Worm (Caenorhabditis elegans) whole organism, L2 larva: ENCODE results near the gene C36E6.8.

Source experiments
- C34F6.9 ChIP-seq: fragments of 150-350 bp; optimal IDR thresholded peaks from 2 replicates; lab custom pipeline; 2014; ENCODE audit warnings: missing biosample characterization, missing genetic modification characterization
- R02D3.7 ChIP-seq: fragments of 150-350 bp; optimal IDR thresholded peaks from 2 replicates; lab custom pipeline; 2014; ENCODE audit warnings: missing biosample characterization, missing genetic modification characterization
- alr-1 ChIP-seq: fragments of 150-350 bp; optimal IDR thresholded peaks from 2 replicates; lab custom pipeline; 2014; ENCODE audit warnings: missing biosample characterization, missing genetic modification characterization
- aly-2 ChIP-seq: fragments of 150-350 bp; optimal IDR thresholded peaks from 2 replicates; lab custom pipeline; 2014; ENCODE audit warnings: missing biosample characterization, missing genetic modification characterization
- blmp-1 ChIP-seq: sonication (generic microtip); optimal IDR thresholded peaks from 2 replicates; lab custom pipeline; 2017; ENCODE audit warnings: missing genetic modification characterization, mild to moderate bottlenecking, missing compliant biosample characterization, antibody characterized with exemption, moderate library complexity; ENCODE audit not compliant: insufficient read depth
- ceh-16 ChIP-seq: fragments of 150-350 bp; optimal IDR thresholded peaks from 2 replicates; lab custom pipeline; 2014; ENCODE audit warnings: missing biosample characterization, missing genetic modification characterization
- crh-2 ChIP-seq: sonication (generic microtip); optimal IDR thresholded peaks from 2 replicates; lab custom pipeline; 2017; ENCODE audit warnings: missing biosample characterization, missing genetic modification characterization
- dmd-4 ChIP-seq: sonication (generic microtip); optimal IDR thresholded peaks from 2 replicates; lab custom pipeline; 2017; ENCODE audit warnings: missing biosample characterization, missing genetic modification characterization
- lsy-2 ChIP-seq, 2 experiments: fragments of 150-350 bp in 1 of 2; sonication (generic microtip) in 1 of 2; optimal IDR thresholded peaks; 2 replicates each; lab custom pipeline; 2014 to 2017; ENCODE audit warnings: missing biosample characterization in 2 of 2, missing genetic modification characterization in 2 of 2
- mab-5 ChIP-seq: fragments of 150-350 bp; optimal IDR thresholded peaks from 2 replicates; lab custom pipeline; 2014; ENCODE audit warnings: missing biosample characterization, missing genetic modification characterization
- nhr-10 ChIP-seq: sonication (generic microtip); optimal IDR thresholded peaks from 2 replicates; lab custom pipeline; 2017; ENCODE audit warnings: missing biosample characterization, missing genetic modification characterization
- nhr-12 ChIP-seq: fragments of 150-350 bp; optimal IDR thresholded peaks from 2 replicates; lab custom pipeline; 2014; ENCODE audit warnings: missing biosample characterization, missing genetic modification characterization
- nhr-129 ChIP-seq: fragments of 150-350 bp; optimal IDR thresholded peaks from 2 replicates; lab custom pipeline; 2014; ENCODE audit warnings: missing biosample characterization, missing genetic modification characterization
- nhr-21 ChIP-seq: fragments of 150-350 bp; optimal IDR thresholded peaks from 2 replicates; lab custom pipeline; 2014; ENCODE audit warnings: missing biosample characterization, missing genetic modification characterization
- nhr-23 ChIP-seq: fragments of 150-350 bp; optimal IDR thresholded peaks from 2 replicates; lab custom pipeline; 2014; ENCODE audit warnings: missing biosample characterization, missing genetic modification reagents, missing genetic modification characterization
- nhr-237 ChIP-seq: fragments of 150-350 bp; optimal IDR thresholded peaks from 2 replicates; lab custom pipeline; 2014; ENCODE audit warnings: missing biosample characterization, missing genetic modification characterization
- nhr-25 ChIP-seq: fragments of 150-350 bp; sonication (generic microtip); optimal IDR thresholded peaks from 3 replicates; lab custom pipeline; 2014; ENCODE audit warnings: missing biosample characterization, missing genetic modification characterization
- nhr-77 ChIP-seq: fragments of 150-350 bp; optimal IDR thresholded peaks from 2 replicates; lab custom pipeline; 2014; ENCODE audit warnings: missing biosample characterization, missing genetic modification characterization
- peb-1 ChIP-seq: fragments of 150-350 bp; optimal IDR thresholded peaks from 2 replicates; lab custom pipeline; 2014; ENCODE audit warnings: missing biosample characterization, missing genetic modification characterization
- sem-4 ChIP-seq: fragments of 150-350 bp; optimal IDR thresholded peaks from 2 replicates; lab custom pipeline; 2014; ENCODE audit warnings: missing biosample characterization, missing genetic modification reagents, missing genetic modification characterization
- skn-1 ChIP-seq: sonication (generic microtip); optimal IDR thresholded peaks from 2 replicates; lab custom pipeline; 2017; ENCODE audit warnings: missing biosample characterization, missing genetic modification characterization
- unc-55 ChIP-seq: fragments of 150-350 bp; sonication (generic microtip); optimal IDR thresholded peaks from 3 replicates; lab custom pipeline; 2014; ENCODE audit warnings: missing biosample characterization, missing genetic modification reagents, missing genetic modification characterization
- ztf-11 ChIP-seq: sonication (generic microtip); optimal IDR thresholded peaks from 2 replicates; lab custom pipeline; 2017; ENCODE audit warnings: missing biosample characterization, missing genetic modification characterization
- ztf-4 ChIP-seq: fragments of 150-350 bp; optimal IDR thresholded peaks from 2 replicates; lab custom pipeline; 2014; ENCODE audit warnings: missing biosample characterization, missing genetic modification characterization

Gene C36E6.8

DNA sequence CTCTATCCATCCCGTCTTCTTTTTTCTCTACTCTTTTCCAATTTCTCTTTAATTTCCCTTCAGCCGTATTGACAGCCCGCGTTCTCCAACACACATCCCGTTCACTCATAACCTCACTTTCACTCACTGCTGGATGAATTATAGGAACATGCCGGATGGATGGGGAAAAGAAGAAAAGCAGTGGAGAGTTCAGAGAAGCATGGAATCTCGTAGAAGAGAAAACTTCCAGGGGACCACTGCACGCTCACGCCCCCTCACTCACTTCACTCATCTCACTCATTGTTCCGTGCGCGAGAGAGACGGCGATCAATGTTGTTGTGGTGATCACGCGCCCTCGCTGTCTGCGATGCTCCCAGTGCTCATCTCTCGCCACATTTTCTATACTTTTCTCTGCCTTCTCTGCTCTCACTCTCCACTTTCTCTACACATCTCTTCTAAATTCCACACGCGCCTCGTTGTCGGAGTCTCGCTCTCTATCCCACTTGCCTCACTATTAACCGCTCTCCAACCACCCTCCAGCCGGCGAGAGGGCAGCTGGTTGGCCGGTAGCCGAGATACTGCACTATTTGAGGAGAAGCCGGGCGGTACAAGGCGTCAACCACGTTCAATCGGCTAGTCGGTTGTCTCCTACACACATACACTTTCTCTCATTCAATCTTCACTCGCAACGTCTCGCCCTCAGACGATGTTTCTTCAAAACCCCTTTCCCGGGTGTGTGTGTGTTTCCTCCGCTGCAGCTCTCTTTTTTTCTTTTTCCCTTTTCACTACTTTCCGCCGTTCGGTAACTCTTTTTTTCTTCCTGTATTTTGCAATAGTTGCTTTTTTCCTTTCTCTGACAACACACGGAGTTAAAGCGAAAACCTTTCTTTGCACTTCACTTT, 41.4 kb downstream of the C36E6.8 start (continued):
- peak; percentile 77 for TF ChIP-seq nhr-129 (tag; lab: Kevin White, UChicago)
- no peak for TF ChIP-seq aly-2 (tag; lab: Kevin White, UChicago)
- no peak for TF ChIP-seq ztf-11 (tag; lab: Kevin White, UChicago)
- peak; percentile 1 for TF ChIP-seq nhr-237 (tag; lab: Kevin White, UChicago)
- TF ChIP-seq nhr-10 (tag; lab: Kevin White, UChicago) = no peak
- TF ChIP-seq blmp-1 (tag; lab: Kevin White, UChicago) = peak; percentile 89
- TF ChIP-seq sem-4 = peak; percentile 88
- TF ChIP-seq nhr-25 (tag; lab: Kevin White, UChicago) = peak; percentile 83
- peak; percentile 58 for TF ChIP-seq ceh-16 (tag; lab: Kevin White, UChicago)
- no peak for TF ChIP-seq nhr-12 (tag; lab: Kevin White, UChicago)
- peak; percentile 17 for TF ChIP-seq nhr-77 (tag; lab: Kevin White, UChicago)
- peak; percentile 14 for TF ChIP-seq R02D3.7 (tag; lab: Kevin White, UChicago)
- TF ChIP-seq dmd-4 (tag; lab: Kevin White, UChicago) = no peak
- TF ChIP-seq alr-1 (tag; lab: Kevin White, UChicago) = no peak
- TF ChIP-seq peb-1 = no peak

DNA sequence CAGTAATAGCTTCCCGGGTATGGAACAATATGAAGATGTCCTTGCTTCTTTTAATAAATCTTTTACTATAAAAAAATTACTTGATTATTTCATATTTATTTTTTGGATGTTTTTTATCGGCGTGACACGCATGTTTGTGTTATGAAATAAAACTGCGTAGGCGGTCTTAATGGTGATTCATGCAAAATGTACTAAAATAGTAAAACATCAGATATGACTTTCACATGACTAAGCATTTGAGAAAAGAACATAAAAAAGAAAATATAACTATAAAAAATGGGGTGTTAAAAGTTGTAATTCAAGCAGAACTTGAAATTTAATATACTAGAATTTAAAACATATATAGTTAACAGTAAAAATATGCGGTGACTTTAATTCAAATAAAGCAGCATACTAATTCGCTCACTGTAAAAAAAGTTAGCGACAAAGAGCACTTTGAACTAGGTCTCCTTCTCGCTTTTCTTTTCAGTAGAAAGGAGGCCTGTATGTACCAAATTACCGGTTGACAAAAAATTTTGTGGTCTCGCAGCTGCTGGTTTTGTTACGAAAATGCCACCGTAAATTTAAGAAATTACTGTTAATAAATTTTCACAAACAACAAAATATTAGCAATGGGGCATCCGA, 43.5 kb downstream of the C36E6.8 start:
- TF ChIP-seq nhr-21 (tag; lab: Kevin White, UChicago) (no peak), C34F6.9 (peak; percentile 18), ztf-4 (tag; lab: Kevin White, UChicago) (peak; percentile 65)
- TF ChIP-seq, all 48 proteins: peak for 2

DNA sequence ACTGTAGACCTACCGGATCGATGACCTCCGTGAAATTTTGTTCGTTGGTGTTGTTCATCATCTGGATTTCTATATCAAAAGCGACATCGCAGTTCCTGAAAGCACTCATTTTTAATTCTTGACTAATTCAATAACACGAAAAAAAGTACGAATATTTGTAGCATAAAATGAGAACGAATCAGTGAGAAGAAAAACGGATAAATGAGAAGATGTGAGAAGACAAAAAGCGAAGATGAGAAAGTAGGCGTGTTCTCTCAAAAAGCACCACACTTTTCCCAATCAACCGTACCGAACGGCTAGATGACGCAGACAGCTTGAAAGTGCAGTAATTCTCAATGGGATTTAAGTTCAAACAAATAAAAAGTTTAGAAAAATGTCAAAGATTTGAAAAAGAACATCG, 48.2 kb downstream of the C36E6.8 start, which contains the start of gene npr-24:
npr-24 (minus strand) TSS at position 101 of the 400 bp plus-strand sequence.
- TF ChIP-seq crh-2 (tag; lab: Kevin White, UChicago) = no peak
- no peak for TF ChIP-seq unc-55
- no peak for TF ChIP-seq skn-1 (tag; lab: Kevin White, UChicago)
- TF ChIP-seq nhr-23 (tag; lab: Kevin White, UChicago) = no peak
- TF ChIP-seq mab-5 (tag; lab: Kevin White, UChicago) = no peak
- TF ChIP-seq ztf-4 (tag; lab: Kevin White, UChicago) = no peak
- TF ChIP-seq nhr-237 (tag; lab: Kevin White, UChicago) = no peak
- no peak for TF ChIP-seq lsy-2 (tag; optimal IDR thresholded peaks at IDR 0.05; lab: Kevin White, UChicago)
